Worm (Caenorhabditis elegans) whole organism, L4 larva: Measurements from ENCODE around the gene eif-2A.

Source experiments
- F10B5.3 ChIP-seq: sonication (generic microtip); optimal IDR thresholded peaks from 2 replicates; lab custom pipeline; 2016; ENCODE audit warnings: mild to moderate bottlenecking, missing genetic modification characterization, missing compliant biosample characterization
- F37D6.2 ChIP-seq: sonication (generic microtip); optimal IDR thresholded peaks from 2 replicates; lab custom pipeline; 2016; ENCODE audit warnings: mild to moderate bottlenecking, missing genetic modification characterization, missing compliant biosample characterization
- F49E8.2 ChIP-seq: sonication (generic microtip); optimal IDR thresholded peaks from 2 replicates; lab custom pipeline; 2016; ENCODE audit warnings: missing compliant biosample characterization, mild to moderate bottlenecking, missing genetic modification characterization, borderline replicate concordance
- T20F7.1 ChIP-seq: fragments of 200-800 bp; sonication (Bioruptor generic); optimal IDR thresholded peaks from 2 replicates; lab custom pipeline; 2018; ENCODE audit warnings: mild to moderate bottlenecking, missing genetic modification characterization, missing compliant biosample characterization
- T26A8.4 ChIP-seq: fragments of 200-800 bp; sonication (Bioruptor generic); IDR thresholded peaks from 2 replicates; pipeline ENCODE4 v1.3.6; 2022; ENCODE audit warnings: missing genetic modification characterization, missing compliant biosample characterization
- Y105C5A.15 ChIP-seq: fragments of 200-800 bp; sonication (Bioruptor generic); IDR thresholded peaks from 2 replicates; pipeline ENCODE4 v1.3.6; 2022; ENCODE audit warnings: missing genetic modification characterization, missing compliant biosample characterization
- Y48G9A.11 ChIP-seq: fragments of 200-800 bp; sonication (Bioruptor generic); IDR thresholded peaks from 2 replicates; pipeline ENCODE4 v1.3.6; 2022; ENCODE audit warnings: missing genetic modification reagents, missing genetic modification characterization, missing compliant biosample characterization
- ZK337.2 ChIP-seq: fragments of 200-800 bp; sonication (Bioruptor generic); IDR thresholded peaks from 2 replicates; pipeline ENCODE4 v1.3.6; 2022; ENCODE audit warnings: missing genetic modification reagents, missing genetic modification characterization, missing compliant biosample characterization
- aha-1 ChIP-seq: fragments of 150-350 bp; peaks from one replicate; lab custom pipeline; 2014; ENCODE audit warnings: missing biosample characterization, missing genetic modification characterization
- ama-1 ChIP-seq: fragments of 150-350 bp; optimal IDR thresholded peaks from 2 replicates; lab custom pipeline; 2014; ENCODE audit warnings: inconsistent platforms, mixed read lengths
- arid-1 ChIP-seq: fragments of 200-800 bp; sonication (Bioruptor generic); conservative IDR thresholded peaks from 2 replicates; pipeline ENCODE4 v1.3.6; 2022; ENCODE audit warnings: missing genetic modification reagents, missing genetic modification characterization, missing compliant biosample characterization
- ceh-32 ChIP-seq: sonication (generic microtip); optimal IDR thresholded peaks from 2 replicates; lab custom pipeline; 2016; ENCODE audit warnings: mild to moderate bottlenecking, missing genetic modification characterization, missing compliant biosample characterization; ENCODE audit not compliant: poor library complexity
- cey-2 ChIP-seq: sonication (generic microtip); optimal IDR thresholded peaks from 3 replicates; lab custom pipeline; 2017; ENCODE audit warnings: missing genetic modification characterization, mild to moderate bottlenecking, missing compliant biosample characterization, antibody characterized with exemption, borderline replicate concordance; ENCODE audit not compliant: insufficient read depth
- daf-12 ChIP-seq: fragments of 150-350 bp; optimal IDR thresholded peaks from 2 replicates; lab custom pipeline; 2014; ENCODE audit warnings: missing biosample characterization, missing genetic modification reagents, missing genetic modification characterization
- daf-16 ChIP-seq, 3 experiments: sonication (generic microtip); optimal IDR thresholded peaks; 2 replicates each; lab custom pipeline; 2016 to 2017; ENCODE audit warnings: missing genetic modification characterization in 3 of 3, missing genetic modification reagents in 3 of 3, mild to moderate bottlenecking in 2 of 3, missing compliant biosample characterization in 2 of 3, missing biosample characterization in 1 of 3, moderate library complexity in 1 of 3
- daf-8 ChIP-seq: fragments of 200-800 bp; sonication (Bioruptor generic); IDR thresholded peaks from 2 replicates; pipeline ENCODE4 v1.3.6; 2022; ENCODE audit warnings: missing genetic modification characterization, missing compliant biosample characterization
- dve-1 ChIP-seq: sonication (generic microtip); optimal IDR thresholded peaks from 2 replicates; lab custom pipeline; 2017; ENCODE audit warnings: antibody characterized with exemption, mild to moderate bottlenecking, missing genetic modification characterization, missing compliant biosample characterization; ENCODE audit not compliant: insufficient read depth
- egl-27 ChIP-seq: sonication (generic microtip); optimal IDR thresholded peaks from 3 replicates; lab custom pipeline; 2017; ENCODE audit warnings: missing biosample characterization, missing genetic modification reagents, missing genetic modification characterization
- egl-43 ChIP-seq: fragments of 200-800 bp; sonication (Bioruptor generic); IDR thresholded peaks from 2 replicates; pipeline ENCODE4 v1.3.6; 2022; ENCODE audit warnings: missing genetic modification reagents, missing genetic modification characterization, missing compliant biosample characterization
- fkh-10 ChIP-seq: fragments of 150-350 bp; optimal IDR thresholded peaks from 2 replicates; lab custom pipeline; 2014; ENCODE audit warnings: missing biosample characterization, missing genetic modification reagents, missing genetic modification characterization
- fos-1 ChIP-seq: fragments of 150-350 bp; optimal IDR thresholded peaks from 2 replicates; lab custom pipeline; 2014; ENCODE audit warnings: missing biosample characterization, missing genetic modification characterization
- hlh-11 ChIP-seq: fragments of 200-800 bp; sonication (Bioruptor generic); optimal IDR thresholded peaks from 2 replicates; lab custom pipeline; 2018; ENCODE audit warnings: mild to moderate bottlenecking, missing genetic modification characterization, missing compliant biosample characterization
- hlh-30 ChIP-seq: sonication (generic microtip); optimal IDR thresholded peaks from 2 replicates; lab custom pipeline; 2017; ENCODE audit warnings: antibody characterized with exemption, mild to moderate bottlenecking, missing genetic modification characterization, missing compliant biosample characterization; ENCODE audit not compliant: insufficient read depth
- jun-1 ChIP-seq: fragments of 150-350 bp; optimal IDR thresholded peaks from 2 replicates; lab custom pipeline; 2014; ENCODE audit warnings: missing biosample characterization, missing genetic modification reagents, missing genetic modification characterization
- lin-13 ChIP-seq: fragments of 150-350 bp; optimal IDR thresholded peaks from 2 replicates; lab custom pipeline; 2014; ENCODE audit warnings: missing biosample characterization, missing genetic modification reagents, missing genetic modification characterization
- lin-29 ChIP-seq: fragments of 200-800 bp; sonication (Bioruptor generic); IDR thresholded peaks from 2 replicates; pipeline ENCODE4 v1.3.6; 2022; ENCODE audit warnings: missing genetic modification reagents, missing genetic modification characterization, missing compliant biosample characterization
- lin-38 ChIP-seq: fragments of 200-800 bp; sonication (Bioruptor generic); IDR thresholded peaks from 2 replicates; pipeline ENCODE4 v1.3.6; 2022; ENCODE audit warnings: missing genetic modification reagents, missing genetic modification characterization, missing compliant biosample characterization
- lir-3 ChIP-seq: sonication (generic microtip); optimal IDR thresholded peaks from 2 replicates; lab custom pipeline; 2016; ENCODE audit warnings: mild to moderate bottlenecking, missing genetic modification characterization, missing compliant biosample characterization
- madf-5 ChIP-seq, 2 experiments: fragments of 200-800 bp; sonication (Bioruptor generic); IDR thresholded peaks; 2 replicates each; pipeline ENCODE4 v1.3.6; 2022; ENCODE audit warnings: missing compliant biosample characterization in 2 of 2, missing genetic modification characterization in 2 of 2
- mdl-1 ChIP-seq, 2 experiments: fragments of 150-350 bp in 1 of 2; sonication (generic microtip) in 1 of 2; optimal IDR thresholded peaks; 2 replicates each; lab custom pipeline; 2014 to 2017; ENCODE audit warnings: missing biosample characterization in 2 of 2, missing genetic modification characterization in 2 of 2
- mdt-29 ChIP-seq: fragments of 200-800 bp; sonication (Bioruptor generic); IDR thresholded peaks from 2 replicates; pipeline ENCODE4 v1.3.6; 2022; ENCODE audit warnings: missing genetic modification reagents, missing genetic modification characterization, missing compliant biosample characterization
- mep-1 ChIP-seq: fragments of 150-350 bp; sonication (generic microtip); optimal IDR thresholded peaks from 3 replicates; lab custom pipeline; 2014; ENCODE audit warnings: missing biosample characterization, missing genetic modification characterization
- nhr-102 ChIP-seq: sonication (generic microtip); optimal IDR thresholded peaks from 2 replicates; lab custom pipeline; 2016; ENCODE audit warnings: mild to moderate bottlenecking, missing genetic modification characterization, moderate library complexity, missing compliant biosample characterization
- nhr-11 ChIP-seq: fragments of 150-350 bp; optimal IDR thresholded peaks from 2 replicates; lab custom pipeline; 2014; ENCODE audit warnings: missing biosample characterization, missing genetic modification characterization
- nhr-237 ChIP-seq: sonication (generic microtip); optimal IDR thresholded peaks from 2 replicates; lab custom pipeline; 2017; ENCODE audit warnings: missing biosample characterization, missing genetic modification characterization
- nhr-28 ChIP-seq: fragments of 150-350 bp; optimal IDR thresholded peaks from 2 replicates; lab custom pipeline; 2014; ENCODE audit warnings: missing biosample characterization, missing genetic modification characterization
- nhr-48 ChIP-seq: sonication (generic microtip); optimal IDR thresholded peaks from 2 replicates; lab custom pipeline; 2016; ENCODE audit warnings: mild to moderate bottlenecking, missing genetic modification characterization, missing compliant biosample characterization
- pqm-1 ChIP-seq: sonication (generic microtip); optimal IDR thresholded peaks from 2 replicates; lab custom pipeline; 2017; ENCODE audit warnings: missing biosample characterization, missing genetic modification characterization
- saeg-2 ChIP-seq: fragments of 200-800 bp; sonication (Bioruptor generic); IDR thresholded peaks from 2 replicates; pipeline ENCODE4 v1.3.6; 2022; ENCODE audit warnings: missing genetic modification reagents, missing genetic modification characterization, missing compliant biosample characterization
- set-16 ChIP-seq: fragments of 200-800 bp; sonication (Bioruptor generic); IDR thresholded peaks from 2 replicates; pipeline ENCODE4 v1.3.6; 2022; ENCODE audit warnings: missing genetic modification reagents, missing genetic modification characterization, missing compliant biosample characterization
- skn-1 ChIP-seq: fragments of 150-350 bp; optimal IDR thresholded peaks from 2 replicates; lab custom pipeline; 2014; ENCODE audit warnings: missing biosample characterization, missing genetic modification characterization
- spr-1 ChIP-seq: sonication (generic microtip); optimal IDR thresholded peaks from 2 replicates; lab custom pipeline; 2016; ENCODE audit warnings: mild to moderate bottlenecking, missing genetic modification characterization, missing compliant biosample characterization
- spr-3 ChIP-seq: fragments of 200-800 bp; sonication (Bioruptor generic); optimal IDR thresholded peaks from 2 replicates; lab custom pipeline; 2018; ENCODE audit warnings: mild to moderate bottlenecking, missing genetic modification characterization, missing compliant biosample characterization
- tag-97 ChIP-seq: fragments of 200-800 bp; sonication (Bioruptor generic); IDR thresholded peaks from 2 replicates; pipeline ENCODE4 v1.3.6; 2022; ENCODE audit warnings: missing genetic modification characterization, missing compliant biosample characterization
- tra-1 ChIP-seq: fragments of 200-800 bp; sonication (Bioruptor generic); IDR thresholded peaks from 2 replicates; pipeline ENCODE4 v1.3.6; 2022; ENCODE audit warnings: missing genetic modification reagents, missing genetic modification characterization, missing compliant biosample characterization
- unc-130 ChIP-seq: sonication (generic microtip); optimal IDR thresholded peaks from 2 replicates; lab custom pipeline; 2016; ENCODE audit warnings: missing genetic modification reagents, missing genetic modification characterization, missing compliant biosample characterization
- unc-39 ChIP-seq: sonication (generic microtip); optimal IDR thresholded peaks from 2 replicates; lab custom pipeline; 2017; ENCODE audit warnings: missing biosample characterization, missing genetic modification characterization
- unc-62 ChIP-seq, 3 experiments: fragments of 150-350 bp in 1 of 3; sonication (generic microtip); optimal IDR thresholded peaks in 2 of 3; peaks in 1 of 3; 1 replicate in 1 of 3; 2 replicates in 2 of 3; lab custom pipeline; 2014 to 2017; ENCODE audit warnings: missing biosample characterization in 3 of 3, missing genetic modification characterization in 3 of 3, missing genetic modification reagents in 3 of 3, missing genotype in 1 of 3
- zfp-3 ChIP-seq: fragments of 200-800 bp; sonication (Bioruptor generic); conservative IDR thresholded peaks from 2 replicates; pipeline ENCODE4 v1.3.6; 2022; ENCODE audit warnings: missing genetic modification reagents, missing genetic modification characterization, missing compliant biosample characterization
- zip-11 ChIP-seq: fragments of 200-800 bp; sonication (Bioruptor generic); IDR thresholded peaks from 2 replicates; pipeline ENCODE4 v1.3.6; 2022; ENCODE audit warnings: missing genetic modification characterization, missing compliant biosample characterization
- ztf-11 ChIP-seq: fragments of 150-350 bp; optimal IDR thresholded peaks from 2 replicates; lab custom pipeline; 2014; ENCODE audit warnings: missing biosample characterization, missing genetic modification characterization

The eif-2A gene

ce11 chrII:10445738-10446137, 29.1 kb downstream of the eif-2A start (continued):
- TF ChIP-seq ZK337.2: no peak
- TF ChIP-seq mdl-1 (tag; optimal IDR thresholded peaks at IDR 0.05; lab: Kevin White, UChicago): peak; percentile 51 to 67
- no peak for TF ChIP-seq spr-3 (GFP tag; lab: Kevin White, UChicago)
- no peak for TF ChIP-seq nhr-237 (tag; lab: Kevin White, UChicago)
- TF ChIP-seq unc-130 (GFP tag; lab: Kevin White, UChicago): no peak
- no peak for TF ChIP-seq ztf-11 (tag; lab: Kevin White, UChicago)
- peak; percentile 75 for TF ChIP-seq nhr-11 (tag; lab: Kevin White, UChicago)
- no peak for TF ChIP-seq dve-1 (tag; lab: Kevin White, UChicago)
- no peak for TF ChIP-seq unc-39 (tag; lab: Kevin White, UChicago)
- TF ChIP-seq jun-1 (tag; lab: Kevin White, UChicago): no peak
- TF ChIP-seq egl-43 (GFP tag; lab: Robert Waterston, UW): no peak
- no peak for TF ChIP-seq daf-12
- TF ChIP-seq lin-13 (GFP tag; lab: Kevin White, UChicago): no peak
- no peak for TF ChIP-seq Y105C5A.15 (GFP tag; lab: Robert Waterston, UW)
- no peak for TF ChIP-seq F49E8.2 (tag; lab: Kevin White, UChicago)
- TF ChIP-seq hlh-11 (tag; lab: Kevin White, UChicago): peak; percentile 28
- no peak for TF ChIP-seq daf-16 (GFP tag; optimal IDR thresholded peaks at IDR 0.05; lab: Kevin White, UChicago)
- peak; percentile 27 for TF ChIP-seq daf-16 (tag; optimal IDR thresholded peaks at IDR 0.05; lab: Kevin White, UChicago)
- no peak for TF ChIP-seq F10B5.3 (tag; lab: Kevin White, UChicago)
- TF ChIP-seq saeg-2 (GFP tag; lab: Robert Waterston, UW): no peak
- TF ChIP-seq unc-62 (GFP tag; optimal IDR thresholded peaks at IDR 0.05 in 1 of 2; lab: Kevin White, UChicago): no peak
- TF ChIP-seq unc-62 (tag; optimal IDR thresholded peaks at IDR 0.05; lab: Kevin White, UChicago): no peak
- TF ChIP-seq spr-1 (tag; lab: Kevin White, UChicago): no peak
- TF ChIP-seq zfp-3 (GFP tag; lab: Robert Waterston, UW): no peak
- TF ChIP-seq cey-2 (tag; lab: Kevin White, UChicago): no peak
- TF ChIP-seq fos-1: no peak
- TF ChIP-seq mep-1 (tag; lab: Kevin White, UChicago): peak; percentile 3
- TF ChIP-seq set-16 (GFP tag; lab: Robert Waterston, UW): no peak
- TF ChIP-seq tra-1 (GFP tag; lab: Robert Waterston, UW): peak; percentile 52; the same call in 1 of the 2 replicates
- no peak for TF ChIP-seq nhr-48 (tag; lab: Kevin White, UChicago)
- TF ChIP-seq pqm-1 (tag; lab: Kevin White, UChicago): no peak
- TF ChIP-seq nhr-102 (tag; lab: Kevin White, UChicago): no peak
- no peak for TF ChIP-seq madf-5 (GFP tag; IDR thresholded peaks at IDR 0.05; lab: Robert Waterston, UW)
- TF ChIP-seq ceh-32 (tag; lab: Kevin White, UChicago): no peak
- TF ChIP-seq lin-29: no peak
- no peak for TF ChIP-seq lir-3 (tag; lab: Kevin White, UChicago)
- TF ChIP-seq hlh-30 (tag; lab: Kevin White, UChicago): peak; percentile 49
- peak; percentile 23 for TF ChIP-seq ama-1 (lab: Kevin White, UChicago)
- TF ChIP-seq skn-1 (tag; lab: Kevin White, UChicago): no peak
- no peak for TF ChIP-seq T20F7.1 (GFP tag; lab: Kevin White, UChicago)
- TF ChIP-seq nhr-28 (tag; lab: Kevin White, UChicago): peak; percentile 77
- no peak for TF ChIP-seq daf-8 (GFP tag; lab: Robert Waterston, UW)
- TF ChIP-seq egl-27 (tag; lab: Kevin White, UChicago): no peak
- no peak for TF ChIP-seq zip-11
- no peak for TF ChIP-seq mdt-29 (GFP tag; lab: Robert Waterston, UW)
- TF ChIP-seq fkh-10 (GFP tag; lab: Kevin White, UChicago): no peak
- TF ChIP-seq F37D6.2: no peak
- no peak for TF ChIP-seq T26A8.4
- TF ChIP-seq aha-1 (tag; lab: Kevin White, UChicago): peak; percentile 83
- no peak for TF ChIP-seq arid-1 (GFP tag; lab: Robert Waterston, UW)
- no peak for TF ChIP-seq Y48G9A.11
- no peak; the same call in 1 of the 2 replicates for TF ChIP-seq lin-38 (GFP tag; lab: Robert Waterston, UW)
- TF ChIP-seq tag-97 (GFP tag; lab: Robert Waterston, UW): no peak
